Fruit fly (Drosophila melanogaster) whole organism, embryonic: ENCODE data around the gene dpr20.

ENCODE experiments used
- Abd-B ChIP-seq: fragments of 200-800 bp; sonication (Bioruptor generic); optimal IDR thresholded peaks from 2 replicates; lab custom pipeline; 2018; ENCODE audit warnings: missing biosample characterization, mild to moderate bottlenecking, missing genetic modification characterization, moderate library complexity
- Adf1 ChIP-seq: fragments of 200-800 bp; sonication (Bioruptor generic); IDR thresholded peaks from 2 replicates; pipeline ENCODE4 v1.3.6; 2022; ENCODE audit warnings: missing biosample characterization, missing genetic modification characterization
- Awh ChIP-seq: fragments of 200-800 bp; sonication (Bioruptor generic); IDR thresholded peaks from 2 replicates; pipeline ENCODE4, ENCODE4 v1.3.6; 2022; ENCODE audit warnings: missing biosample characterization, missing genetic modification characterization
- BEAF-32 ChIP-seq: fragments of 200-800 bp; sonication (Bioruptor generic); optimal IDR thresholded peaks from 3 replicates; lab custom pipeline; 2017; ENCODE audit warnings: missing biosample characterization, missing genetic modification characterization, mild to moderate bottlenecking, moderate library complexity, missing genetic modification reagents
- C15 ChIP-seq: fragments of 200-800 bp; sonication (Bioruptor generic); IDR thresholded peaks from 3 replicates; pipeline ENCODE4 v1.3.6; 2022; ENCODE audit warnings: missing biosample characterization, missing genetic modification characterization
- CG10147 ChIP-seq: fragments of 200-800 bp; sonication (Bioruptor generic); optimal IDR thresholded peaks from 2 replicates; lab custom pipeline; 2019; ENCODE audit warnings: missing biosample characterization, mild to moderate bottlenecking, missing genetic modification characterization, moderate library complexity
- CG10209 ChIP-seq: fragments of 200-800 bp; sonication (Bioruptor generic); optimal IDR thresholded peaks from 3 replicates; lab custom pipeline; 2017; ENCODE audit warnings: missing biosample characterization, mild to moderate bottlenecking, missing genetic modification characterization, missing genetic modification reagents
- CG10462 ChIP-seq: fragments of 200-800 bp; sonication (Bioruptor generic); optimal IDR thresholded peaks from 2 replicates; lab custom pipeline; 2016; ENCODE audit warnings: missing biosample characterization, missing genetic modification characterization
- CG11695 ChIP-seq: fragments of 200-800 bp; sonication (Bioruptor generic); IDR thresholded peaks from 3 replicates; pipeline ENCODE4 v1.3.6; 2022; ENCODE audit warnings: missing biosample characterization, missing genetic modification characterization
- CG11723 ChIP-seq: fragments of 200-800 bp; sonication (Bioruptor generic); optimal IDR thresholded peaks from 2 replicates; lab custom pipeline; 2017; ENCODE audit warnings: missing biosample characterization, mild to moderate bottlenecking, missing genetic modification characterization
- CG12071 ChIP-seq: fragments of 200-800 bp; sonication (Bioruptor generic); optimal IDR thresholded peaks from 3 replicates; lab custom pipeline; 2018; ENCODE audit warnings: missing biosample characterization, mild to moderate bottlenecking, missing genetic modification characterization
- CG1233 ChIP-seq: fragments of 200-800 bp; sonication (Bioruptor generic); optimal IDR thresholded peaks from 4 replicates; lab custom pipeline; 2018; ENCODE audit warnings: missing biosample characterization, mild to moderate bottlenecking, missing genetic modification characterization
- CG13424 ChIP-seq: fragments of 200-800 bp; sonication (Bioruptor generic); optimal IDR thresholded peaks from 2 replicates; lab custom pipeline; 2019; ENCODE audit warnings: missing biosample characterization, mild to moderate bottlenecking, missing genetic modification characterization, moderate library complexity
- CG14014 ChIP-seq: fragments of 200-800 bp; sonication (Bioruptor generic); IDR thresholded peaks from 2 replicates; pipeline ENCODE4 v1.3.6; 2022; ENCODE audit warnings: missing biosample characterization, missing genetic modification characterization
- CG17359 ChIP-seq: fragments of 200-800 bp; sonication (Bioruptor generic); optimal IDR thresholded peaks from 3 replicates; lab custom pipeline; 2018; ENCODE audit warnings: missing biosample characterization, mild to moderate bottlenecking, missing genetic modification characterization, moderate library complexity
- CG31224 ChIP-seq: fragments of 200-800 bp; sonication (Bioruptor generic); IDR thresholded peaks from 2 replicates; pipeline ENCODE4 v1.3.6; 2022; ENCODE audit warnings: missing biosample characterization, missing genetic modification characterization
- CG31365 ChIP-seq: fragments of 200-800 bp; sonication (Bioruptor generic); optimal IDR thresholded peaks from 2 replicates; lab custom pipeline; 2018; ENCODE audit warnings: missing biosample characterization, mild to moderate bottlenecking, missing genetic modification characterization
- CG4328 ChIP-seq: fragments of 200-800 bp; sonication (Bioruptor generic); optimal IDR thresholded peaks from 3 replicates; lab custom pipeline; 2017; ENCODE audit warnings: missing biosample characterization, missing genetic modification reagents, missing genetic modification characterization
- CG7928 ChIP-seq: fragments of 200-800 bp; sonication (Bioruptor generic); optimal IDR thresholded peaks from 2 replicates; lab custom pipeline; 2017; ENCODE audit warnings: missing biosample characterization, mild to moderate bottlenecking, missing genetic modification characterization
- CG7987 ChIP-seq: fragments of 200-800 bp; sonication (Bioruptor generic); optimal IDR thresholded peaks from 2 replicates; lab custom pipeline; 2018; ENCODE audit warnings: missing biosample characterization, mild to moderate bottlenecking, missing genetic modification characterization, moderate library complexity
- CG9932 ChIP-seq: fragments of 200-800 bp; sonication (Bioruptor generic); IDR thresholded peaks from 2 replicates; pipeline ENCODE4 v1.3.6; 2022; ENCODE audit warnings: missing biosample characterization, missing genetic modification characterization
- CoRest ChIP-seq: fragments of 200-800 bp; sonication (Bioruptor generic); optimal IDR thresholded peaks from 3 replicates; lab custom pipeline; 2018; ENCODE audit warnings: missing biosample characterization, mild to moderate bottlenecking, missing genetic modification characterization, moderate library complexity
- D19B ChIP-seq: fragments of 200-800 bp; sonication (Bioruptor generic); optimal IDR thresholded peaks from 2 replicates; lab custom pipeline; 2017; ENCODE audit warnings: missing biosample characterization, mild to moderate bottlenecking, missing genetic modification characterization
- Dbx ChIP-seq: fragments of 200-800 bp; sonication (Bioruptor generic); IDR thresholded peaks from 3 replicates; pipeline ENCODE4 v1.3.6; 2022; ENCODE audit warnings: missing biosample characterization, missing genetic modification characterization
- Dfd ChIP-seq, 2 experiments: fragments of >200 bp; optimal IDR thresholded peaks; 2 replicates each; lab custom pipeline; 2017; ENCODE audit warnings: missing biosample characterization in 2 of 2, missing genetic modification characterization in 2 of 2
- Doc2 ChIP-seq: fragments of 200-800 bp; sonication (Bioruptor generic); IDR thresholded peaks from 2 replicates; pipeline ENCODE4 v1.3.6; 2022; ENCODE audit warnings: missing biosample characterization, missing genetic modification characterization
- E2f2 ChIP-seq: fragments of 200-800 bp; sonication (Bioruptor generic); IDR thresholded peaks from 2 replicates; pipeline ENCODE4 v1.3.6; 2022; ENCODE audit warnings: missing biosample characterization, missing genetic modification characterization
- Gsc ChIP-seq: fragments of 200-800 bp; sonication (Bioruptor generic); IDR thresholded peaks from 2 replicates; pipeline ENCODE4 v1.3.6; 2022; ENCODE audit warnings: missing biosample characterization, missing genetic modification characterization
- HLH54F ChIP-seq: fragments of 200-800 bp; sonication (Bioruptor generic); optimal IDR thresholded peaks from 3 replicates; lab custom pipeline; 2016; ENCODE audit warnings: missing biosample characterization, missing genetic modification characterization
- MBD-R2 ChIP-seq: fragments of 200-800 bp; sonication (Bioruptor generic); IDR thresholded peaks from 2 replicates; pipeline ENCODE4 v1.3.6; 2022; ENCODE audit warnings: missing biosample characterization, missing genetic modification characterization
- MESR4 ChIP-seq: fragments of 200-800 bp; sonication (Bioruptor generic); optimal IDR thresholded peaks from 2 replicates; lab custom pipeline; 2018; ENCODE audit warnings: missing biosample characterization, mild to moderate bottlenecking, missing genetic modification characterization, moderate library complexity
- NFAT ChIP-seq: fragments of 200-800 bp; sonication (Bioruptor generic); IDR thresholded peaks from 2 replicates; pipeline ENCODE4 v1.3.6; 2022; ENCODE audit warnings: missing biosample characterization, missing genetic modification characterization
- Nf-YB ChIP-seq: fragments of 200-800 bp; sonication (Bioruptor generic); optimal IDR thresholded peaks from 3 replicates; lab custom pipeline; 2019; ENCODE audit warnings: missing biosample characterization, mild to moderate bottlenecking, missing genetic modification characterization, moderate library complexity
- Ravus ChIP-seq: fragments of 200-800 bp; sonication (Bioruptor generic); IDR thresholded peaks from 2 replicates; pipeline ENCODE4 v1.3.6; 2022; ENCODE audit warnings: missing biosample characterization, missing genetic modification characterization
- ftz-f1 ChIP-seq: fragments of 200-800 bp; sonication (Bioruptor generic); optimal IDR thresholded peaks from 2 replicates; lab custom pipeline; 2016; ENCODE audit warnings: missing biosample characterization, missing genetic modification characterization
- her ChIP-seq: fragments of 200-800 bp; sonication (Bioruptor generic); optimal IDR thresholded peaks from 2 replicates; lab custom pipeline; 2016; ENCODE audit warnings: missing biosample characterization, missing genetic modification characterization
- lola ChIP-seq, 3 experiments: fragments of >200 bp in 2 of 3; fragments of 200-800 bp in 1 of 3; sonication (Bioruptor generic) in 1 of 3; optimal IDR thresholded peaks; 2 replicates each; lab custom pipeline; 2017 to 2019; ENCODE audit warnings: missing biosample characterization in 3 of 3, missing genetic modification characterization in 3 of 3, mild to moderate bottlenecking in 1 of 3, moderate library complexity in 1 of 3
- mam ChIP-seq: fragments of 200-800 bp; sonication (Bioruptor generic); optimal IDR thresholded peaks from 3 replicates; lab custom pipeline; 2016; ENCODE audit warnings: missing biosample characterization, missing genetic modification characterization
- nerfin-2 ChIP-seq: fragments of 200-800 bp; sonication (Bioruptor generic); IDR thresholded peaks from 2 replicates; pipeline ENCODE4 v1.3.6; 2022; ENCODE audit warnings: missing biosample characterization, missing genetic modification characterization; ENCODE audit not compliant: partially characterized antibody
- otp ChIP-seq: fragments of 200-800 bp; sonication (Bioruptor generic); IDR thresholded peaks from 3 replicates; pipeline ENCODE4, ENCODE4 v1.3.6; 2022; ENCODE audit warnings: missing biosample characterization, missing genetic modification characterization
- p53 ChIP-seq: fragments of 200-800 bp; sonication (Bioruptor generic); optimal IDR thresholded peaks from 2 replicates; lab custom pipeline; 2016; ENCODE audit warnings: missing biosample characterization, missing genetic modification characterization
- ranshi ChIP-seq: fragments of 200-800 bp; sonication (Bioruptor generic); IDR thresholded peaks from 2 replicates; pipeline ENCODE4 v1.3.6; 2022; ENCODE audit warnings: missing biosample characterization, missing genetic modification characterization
- rib ChIP-seq: fragments of 200-800 bp; sonication (Bioruptor generic); IDR thresholded peaks from 2 replicates; pipeline ENCODE4 v1.3.6; 2022; ENCODE audit warnings: missing biosample characterization, missing genetic modification characterization
- schlank ChIP-seq: fragments of 200-800 bp; sonication (Bioruptor generic); optimal IDR thresholded peaks from 2 replicates; lab custom pipeline; 2018; ENCODE audit warnings: missing biosample characterization, mild to moderate bottlenecking, missing genetic modification characterization
- sim ChIP-seq: fragments of 200-800 bp; sonication (Bioruptor generic); IDR thresholded peaks from 2 replicates; pipeline ENCODE4 v1.3.6; 2022; ENCODE audit warnings: missing biosample characterization, missing genetic modification characterization
- tap ChIP-seq: fragments of 200-800 bp; optimal IDR thresholded peaks from 3 replicates; lab custom pipeline; 2019; ENCODE audit warnings: missing biosample characterization, mild to moderate bottlenecking, missing genetic modification characterization, moderate library complexity
- tio ChIP-seq: fragments of 200-800 bp; sonication (Bioruptor generic); optimal IDR thresholded peaks from 2 replicates; lab custom pipeline; 2017; ENCODE audit warnings: missing biosample characterization, missing genetic modification characterization, inconsistent platforms
- usp ChIP-seq: fragments of >200 bp; optimal IDR thresholded peaks from 2 replicates; lab custom pipeline; 2017; ENCODE audit warnings: missing biosample characterization, missing genetic modification characterization

Gene dpr20

dm6 chr3L:857063-858015, at the start of gene dpr20 (continued):
- TF ChIP-seq her (peak; percentile 73), E2f2 (GFP tag; lab: Robert Waterston, UW) (peak; percentile 69), ranshi (GFP tag; lab: Robert Waterston, UW) (peak; percentile 88), C15 (GFP tag; lab: Robert Waterston, UW) (peak; percentile 77; the same call in 2 of the 3 replicates), Dfd (GFP tag; optimal IDR thresholded peaks at IDR 0.05; lab: Kevin White, UChicago) (no peak), otp (GFP tag; lab: Robert Waterston, UW) (peak; percentile 89), CoRest (peak; percentile 71), D19B (peak; percentile 42), CG31365 (tag; lab: Kevin White, UChicago) (peak; percentile 93), Awh (GFP tag; lab: Robert Waterston, UW) (peak; percentile 88), tap (peak; percentile 24), NFAT (GFP tag; lab: Robert Waterston, UW) (peak; percentile 94), Nf-YB (peak; percentile 21), p53 (GFP tag; lab: Kevin White, UChicago) (no peak), lola (GFP tag; optimal IDR thresholded peaks at IDR 0.05; lab: Kevin White, UChicago) (peak in 1 of 3 experiments; percentile 35), MBD-R2 (peak; percentile 77), CG11723 (peak; percentile 4), CG10147 (GFP tag; lab: Kevin White, UChicago) (peak; percentile 62), Gsc (GFP tag; lab: Robert Waterston, UW) (no peak), CG10209 (GFP tag; lab: Kevin White, UChicago) (peak; percentile 73), BEAF-32 (GFP tag; lab: Kevin White, UChicago) (no peak), Ravus (GFP tag; lab: Robert Waterston, UW) (no peak; the same call in 1 of the 2 replicates), CG17359 (peak; percentile 72), schlank (peak; percentile 76), CG7928 (GFP tag; lab: Kevin White, UChicago) (peak; percentile 48), HLH54F (peak; percentile 73), mam (GFP tag; lab: Kevin White, UChicago) (peak; percentile 92), CG12071 (GFP tag; lab: Kevin White, UChicago) (peak; percentile 89), Dbx (GFP tag; lab: Robert Waterston, UW) (peak; percentile 92), rib (GFP tag; lab: Robert Waterston, UW) (peak; percentile 79), CG4328 (no peak), usp (GFP tag; lab: Kevin White, UChicago) (no peak), CG13424 (tag; lab: Kevin White, UChicago) (peak; percentile 79), Adf1 (GFP tag; lab: Robert Waterston, UW) (peak; percentile 53), sim (GFP tag; lab: Robert Waterston, UW) (peak; percentile 10; the same call in 1 of the 2 replicates), Abd-B (GFP tag; lab: Kevin White, UChicago) (peak; percentile 60), CG9932 (GFP tag; lab: Robert Waterston, UW) (peak; percentile 90), CG11695 (GFP tag; lab: Robert Waterston, UW) (peak; percentile 84), CG10462 (no peak), CG1233 (GFP tag; lab: Kevin White, UChicago) (peak; percentile 34), ftz-f1 (GFP tag; lab: Kevin White, UChicago) (no peak), Doc2 (GFP tag; lab: Robert Waterston, UW) (no peak), tio (peak; percentile 55), nerfin-2 (GFP tag; lab: Robert Waterston, UW) (no peak), MESR4 (GFP tag; lab: Kevin White, UChicago) (peak; percentile 4), CG14014 (GFP tag; lab: Robert Waterston, UW) (peak; percentile 89), CG31224 (GFP tag; lab: Robert Waterston, UW) (peak; percentile 63), CG7987 (GFP tag; lab: Kevin White, UChicago) (peak; percentile 58)
